Worm (Caenorhabditis elegans) whole organism, late embryonic: ENCODE results near the gene T09D3.9.
A peak's percentile ranks its signal among the peaks of the same experiment; 100 is the strongest.

Experiments
- Y22D7AL.16 ChIP-seq: sonication (generic microtip); optimal IDR thresholded peaks from 2 replicates; lab custom pipeline; 2016; ENCODE audit warnings: missing genetic modification characterization, missing compliant biosample characterization
- ahr-1 ChIP-seq: sonication (generic microtip); optimal IDR thresholded peaks from 2 replicates; lab custom pipeline; 2016; ENCODE audit warnings: missing genetic modification characterization, missing compliant biosample characterization
- ama-1 ChIP-seq: fragments of 150-350 bp; optimal IDR thresholded peaks from 2 replicates; lab custom pipeline; 2014
- ceh-18 ChIP-seq: sonication (generic microtip); optimal IDR thresholded peaks from 2 replicates; lab custom pipeline; 2016; ENCODE audit warnings: missing genetic modification characterization, missing compliant biosample characterization
- ceh-19 ChIP-seq: fragments of 200-800 bp; sonication (Bioruptor generic); optimal IDR thresholded peaks from 2 replicates; lab custom pipeline; 2018; ENCODE audit warnings: mild to moderate bottlenecking, missing genetic modification characterization, missing compliant biosample characterization
- ceh-2 ChIP-seq: sonication (generic microtip); optimal IDR thresholded peaks from 2 replicates; lab custom pipeline; 2016; ENCODE audit warnings: missing genotype, missing genetic modification characterization, missing compliant biosample characterization
- ceh-31 ChIP-seq: sonication (generic microtip); optimal IDR thresholded peaks from 2 replicates; lab custom pipeline; 2016; ENCODE audit warnings: missing genetic modification characterization, missing compliant biosample characterization
- dve-1 ChIP-seq: sonication (generic microtip); optimal IDR thresholded peaks from 2 replicates; lab custom pipeline; 2017; ENCODE audit warnings: antibody characterized with exemption, mild to moderate bottlenecking, missing genetic modification characterization, missing compliant biosample characterization
- elt-2 ChIP-seq: sonication (generic microtip); optimal IDR thresholded peaks from 2 replicates; lab custom pipeline; 2016; ENCODE audit warnings: missing genetic modification reagents, missing genetic modification characterization, missing compliant biosample characterization
- elt-4 ChIP-seq: sonication (generic microtip); optimal IDR thresholded peaks from 2 replicates; lab custom pipeline; 2016; ENCODE audit warnings: missing genetic modification characterization, missing compliant biosample characterization
- fax-1 ChIP-seq: sonication (generic microtip); optimal IDR thresholded peaks from 2 replicates; lab custom pipeline; 2016; ENCODE audit warnings: missing genotype, missing genetic modification characterization, missing compliant biosample characterization
- fkh-10 ChIP-seq: fragments of 150-350 bp; optimal IDR thresholded peaks from 2 replicates; lab custom pipeline; 2014; ENCODE audit warnings: missing biosample characterization, missing genetic modification reagents, missing genetic modification characterization
- fkh-6 ChIP-seq: sonication (generic microtip); optimal IDR thresholded peaks from 2 replicates; lab custom pipeline; 2016; ENCODE audit warnings: missing genetic modification characterization, missing compliant biosample characterization
- gmeb-2 ChIP-seq: sonication (generic microtip); optimal IDR thresholded peaks from 2 replicates; lab custom pipeline; 2016; ENCODE audit warnings: missing genetic modification characterization, inconsistent platforms, missing compliant biosample characterization
- hlh-15 ChIP-seq: sonication (generic microtip); optimal IDR thresholded peaks from 2 replicates; lab custom pipeline; 2016; ENCODE audit warnings: missing genetic modification characterization, missing compliant biosample characterization
- hlh-8 ChIP-seq: sonication (generic microtip); optimal IDR thresholded peaks from 2 replicates; lab custom pipeline; 2016; ENCODE audit warnings: missing genotype, missing genetic modification characterization, missing compliant biosample characterization
- lim-6 ChIP-seq: sonication (generic microtip); optimal IDR thresholded peaks from 2 replicates; lab custom pipeline; 2016; ENCODE audit warnings: missing genetic modification characterization, missing compliant biosample characterization
- odd-2 ChIP-seq: sonication (generic microtip); optimal IDR thresholded peaks from 2 replicates; lab custom pipeline; 2017; ENCODE audit warnings: antibody characterized with exemption, mild to moderate bottlenecking, missing genetic modification characterization, missing compliant biosample characterization
- pat-9 ChIP-seq: fragments of 200-800 bp; sonication (Bioruptor generic); optimal IDR thresholded peaks from 2 replicates; lab custom pipeline; 2018; ENCODE audit warnings: mild to moderate bottlenecking, missing genetic modification characterization, moderate library complexity, missing compliant biosample characterization
- pha-2 ChIP-seq: sonication (generic microtip); optimal IDR thresholded peaks from 2 replicates; lab custom pipeline; 2017; ENCODE audit warnings: mild to moderate bottlenecking, missing genetic modification characterization, missing compliant biosample characterization
- pros-1 ChIP-seq: fragments of 150-350 bp; optimal IDR thresholded peaks from 2 replicates; lab custom pipeline; 2014; ENCODE audit warnings: missing biosample characterization, missing genetic modification reagents, missing genetic modification characterization
- ref-2 ChIP-seq: sonication (generic microtip); optimal IDR thresholded peaks from 2 replicates; lab custom pipeline; 2016; ENCODE audit warnings: missing genetic modification characterization, missing compliant biosample characterization
- sox-2 ChIP-seq: fragments of 200-800 bp; sonication (Bioruptor generic); IDR thresholded peaks from 2 replicates; pipeline ENCODE4 v1.3.6; 2022; ENCODE audit warnings: missing genetic modification reagents, missing genetic modification characterization, missing compliant biosample characterization
- unc-3 ChIP-seq, 2 experiments: fragments of 200-800 bp in 1 of 2; sonication (Bioruptor generic) in 1 of 2; sonication (generic microtip) in 1 of 2; conservative IDR thresholded peaks in 1 of 2; optimal IDR thresholded peaks in 1 of 2; 2 replicates each; pipeline versions ENCODE4 v1.3.6 to Lab custom; 2016 to 2022; ENCODE audit warnings: missing compliant biosample characterization in 2 of 2, missing genetic modification characterization in 2 of 2, missing genetic modification reagents in 1 of 2
- unc-42 ChIP-seq: sonication (generic microtip); optimal IDR thresholded peaks from 2 replicates; lab custom pipeline; 2016; ENCODE audit warnings: missing genotype, missing genetic modification characterization, missing compliant biosample characterization
- unc-55 ChIP-seq: sonication (generic microtip); optimal IDR thresholded peaks from 2 replicates; lab custom pipeline; 2017; ENCODE audit warnings: missing biosample characterization, missing genetic modification reagents, missing genetic modification characterization
- unc-86 ChIP-seq: sonication (generic microtip); optimal IDR thresholded peaks from 2 replicates; lab custom pipeline; 2016; ENCODE audit warnings: missing genetic modification characterization, missing compliant biosample characterization
- zip-5 ChIP-seq: sonication (generic microtip); optimal IDR thresholded peaks from 2 replicates; lab custom pipeline; 2016; ENCODE audit warnings: missing genetic modification characterization, missing compliant biosample characterization

The T09D3.9 gene

DNA sequence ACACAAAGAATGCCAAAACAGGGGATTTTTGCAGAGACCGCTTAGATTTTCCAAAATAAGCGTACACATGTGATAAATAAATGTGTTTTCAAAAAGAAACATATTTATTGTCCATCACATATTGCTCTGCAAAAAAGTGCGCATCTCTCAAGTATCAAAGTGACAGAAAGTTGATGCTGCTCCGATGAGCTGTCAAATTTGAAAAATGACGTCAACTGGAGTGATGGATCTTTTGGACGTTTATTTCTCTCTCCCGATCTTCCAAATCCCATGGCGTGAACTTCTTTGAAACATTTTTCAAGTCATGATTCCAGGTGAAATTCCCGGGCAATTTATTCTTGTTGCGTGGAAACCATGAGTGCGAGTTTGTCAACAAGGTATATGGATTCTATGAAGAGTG, 40.2 kb upstream of the T09D3.9 start:
- TF ChIP-seq unc-55 (GFP tag; lab: Kevin White, UChicago) (peak; percentile 94), pros-1 (tag; lab: Kevin White, UChicago) (no peak)
- TF ChIP-seq, all 69 proteins: peak for 1

DNA sequence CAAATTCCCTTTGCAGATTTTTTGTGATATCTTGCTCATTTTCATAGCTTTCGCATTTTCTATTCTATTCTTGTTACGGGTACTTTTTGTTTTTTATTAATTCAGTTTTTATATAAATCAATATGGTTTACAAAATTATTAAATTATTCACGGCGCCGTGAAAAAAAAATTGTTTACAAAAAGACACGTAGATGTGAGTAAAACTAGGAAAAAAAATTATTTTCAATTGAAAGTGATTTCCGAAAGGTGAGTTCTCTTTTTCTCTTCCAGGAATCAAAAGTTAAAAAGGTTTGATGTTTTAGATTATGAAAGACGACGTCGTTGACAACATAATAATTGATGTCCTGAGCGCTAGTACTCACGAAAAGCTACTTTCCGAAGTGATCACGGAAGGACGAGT, 39.5 kb upstream of the T09D3.9 start, which contains the start of gene C25A6.1:
C25A6.1 (plus strand) TSS at position 301 of the 400 bp plus-strand sequence.
- TF ChIP-seq pros-1 (tag; lab: Kevin White, UChicago) (no peak), unc-3 (GFP tag; conservative IDR thresholded peaks at IDR 0.05; lab: Robert Waterston, UW) (no peak), unc-3 (tag; optimal IDR thresholded peaks at IDR 0.05; lab: Kevin White, UChicago) (no peak), unc-86 (tag; lab: Kevin White, UChicago) (no peak), fkh-6 (tag; lab: Kevin White, UChicago) (no peak), ceh-19 (GFP tag; lab: Kevin White, UChicago) (no peak), hlh-8 (tag; lab: Kevin White, UChicago) (no peak), Y22D7AL.16 (tag; lab: Kevin White, UChicago) (no peak), pat-9 (tag; lab: Kevin White, UChicago) (no peak), ceh-2 (tag; lab: Kevin White, UChicago) (no peak), fkh-10 (GFP tag; lab: Kevin White, UChicago) (no peak), pha-2 (tag; lab: Kevin White, UChicago) (no peak), unc-55 (GFP tag; lab: Kevin White, UChicago) (no peak), ama-1 (lab: Kevin White, UChicago) (no peak)

- no peak for TF ChIP-seq ahr-1 (tag; lab: Kevin White, UChicago)
Measured at ce11 chrV:5405053-5405452, 36.4 kb upstream of the T09D3.9 start, which contains the start of gene dmsr-7. dmsr-7 (plus strand) TSS chrV:5405353.

DNA sequence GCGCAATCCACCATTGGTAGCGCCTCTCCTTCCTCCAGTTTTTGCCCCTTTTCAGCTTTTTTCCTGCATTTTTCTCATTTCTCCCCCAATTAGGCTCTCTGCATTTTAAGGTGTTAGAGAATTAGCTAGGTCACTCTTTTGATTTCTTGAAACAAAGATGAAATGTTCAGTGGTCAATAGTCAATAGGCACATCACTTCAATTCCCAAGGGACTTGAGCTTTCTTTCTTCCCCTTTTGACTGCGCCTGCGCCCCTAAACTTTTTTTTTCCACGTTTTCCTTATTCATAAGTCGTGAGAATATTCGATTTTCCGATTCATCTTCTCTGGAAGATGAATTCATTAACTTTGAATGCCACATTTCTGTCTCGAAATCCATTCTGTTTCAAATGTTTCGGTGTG, 35.2 kb upstream of the T09D3.9 start:
- TF ChIP-seq unc-42 (peak; percentile 26), ref-2 (tag; lab: Kevin White, UChicago) (no peak), fax-1 (tag; lab: Kevin White, UChicago) (no peak), Y22D7AL.16 (tag; lab: Kevin White, UChicago) (no peak), unc-3 (GFP tag; conservative IDR thresholded peaks at IDR 0.05; lab: Robert Waterston, UW) (peak; percentile 83), unc-3 (tag; optimal IDR thresholded peaks at IDR 0.05; lab: Kevin White, UChicago) (peak; percentile 84), ceh-31 (tag; lab: Kevin White, UChicago) (no peak)

ce11 chrV:5392993-5393628, 24.4 kb upstream of the T09D3.9 start, which contains the start of gene C35A11.4:
C35A11.4 (minus strand) TSS chrV:5393148.
- TF ChIP-seq ceh-18 (tag; lab: Kevin White, UChicago) (no peak), elt-2 (tag; lab: Kevin White, UChicago) (peak; percentile 43), ahr-1 (tag; lab: Kevin White, UChicago) (no peak)

DNA sequence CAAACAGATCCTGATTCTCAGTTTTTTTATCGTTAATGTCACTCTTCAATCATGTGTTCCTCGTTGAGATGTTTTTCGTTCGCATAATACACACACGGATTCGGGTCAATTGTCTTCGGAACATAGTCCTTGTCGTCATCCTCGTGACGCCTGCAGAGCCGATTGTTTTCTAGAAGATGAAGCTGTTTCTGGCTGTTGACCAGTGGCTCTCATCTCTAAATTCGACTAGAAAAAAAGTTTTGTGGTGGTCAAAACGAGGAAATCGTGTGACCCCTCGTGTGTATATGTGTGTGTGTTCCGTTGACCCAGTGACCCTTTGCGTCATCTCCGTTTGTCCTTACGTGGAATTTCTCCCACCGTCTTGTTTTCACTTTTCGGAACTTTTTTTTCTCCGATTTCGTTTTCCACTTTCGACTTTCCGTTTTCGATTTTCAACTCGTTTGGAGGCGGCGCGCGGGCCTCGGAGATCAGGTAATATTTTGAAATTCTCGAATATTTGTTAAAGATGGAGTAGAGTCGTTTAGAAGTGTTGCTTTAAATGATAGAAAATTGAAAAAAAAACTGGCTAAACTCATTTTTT, 17.3 kb upstream of the T09D3.9 start, which contains the start of gene C35A11.2:
C35A11.2 (plus strand) TSS at position 386 of the 580 bp plus-strand sequence.
- TF ChIP-seq dve-1 (tag; lab: Kevin White, UChicago) = no peak
- TF ChIP-seq unc-86 (tag; lab: Kevin White, UChicago) = no peak
- TF ChIP-seq ref-2 (tag; lab: Kevin White, UChicago) = no peak
- TF ChIP-seq unc-42 = no peak
- TF ChIP-seq sox-2 (GFP tag; lab: Robert Waterston, UW) = no peak
- no peak for TF ChIP-seq gmeb-2
- TF ChIP-seq hlh-15 (tag; lab: Kevin White, UChicago) = no peak
- TF ChIP-seq Y22D7AL.16 (tag; lab: Kevin White, UChicago) = no peak

- no peak for TF ChIP-seq zip-5
- TF ChIP-seq unc-86 (tag; lab: Kevin White, UChicago) = no peak
- no peak for TF ChIP-seq lim-6 (tag; lab: Kevin White, UChicago)
- TF ChIP-seq elt-4 (tag; lab: Kevin White, UChicago) = no peak
- no peak for TF ChIP-seq odd-2
- TF ChIP-seq pat-9 (tag; lab: Kevin White, UChicago) = no peak
- TF ChIP-seq dve-1 (tag; lab: Kevin White, UChicago) = no peak
Measured at ce11 chrV:5372118-5372517, 3.4 kb upstream of the T09D3.9 start, which contains the start of gene C35A11.3. C35A11.3 (plus strand) TSS chrV:5372418.
